Worm (Caenorhabditis elegans): ENCODE data around the gene erfa-1.

DNA sequence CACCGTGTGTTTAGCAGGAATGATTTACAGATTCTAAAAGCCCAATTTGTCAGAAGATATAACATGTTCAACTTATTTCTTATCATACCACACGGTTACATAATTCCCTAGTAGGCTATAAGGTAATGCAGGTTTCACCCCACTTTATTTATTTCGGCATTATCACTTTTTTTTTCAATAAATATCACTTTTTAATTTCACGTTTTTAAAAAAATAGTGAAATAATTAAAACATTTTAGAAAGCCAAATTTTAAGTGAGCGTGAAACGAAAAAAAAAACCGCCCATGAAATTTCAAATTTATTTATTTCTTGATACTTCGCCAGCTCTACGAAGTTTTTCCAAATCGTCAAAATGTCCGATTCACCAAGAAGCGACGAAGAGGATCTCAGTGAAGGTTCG, 14.4 kb downstream of the erfa-1 start, which contains the start of gene fbxa-196:
- TF ChIP-seq him-1 (tag; optimal IDR thresholded peaks at IDR 0.05) (no peak), W03F9.2 (tag; optimal IDR thresholded peaks at IDR 0.05) (no peak)
